Fruit fly (Drosophila melanogaster) whole organism, embryonic: ENCODE results near the gene holn1.

Source experiments
- Aef1 ChIP-seq: fragments of 200-800 bp; sonication (Bioruptor generic); IDR thresholded peaks from 3 replicates; pipeline ENCODE4 v1.3.6; 2022; ENCODE audit warnings: missing biosample characterization, missing genetic modification characterization
- Awh ChIP-seq: fragments of 200-800 bp; sonication (Bioruptor generic); IDR thresholded peaks from 2 replicates; pipeline ENCODE4, ENCODE4 v1.3.6; 2022; ENCODE audit warnings: missing biosample characterization, missing genetic modification characterization
- B-H1 ChIP-seq: fragments of 200-800 bp; sonication (Bioruptor generic); IDR thresholded peaks from 3 replicates; pipeline ENCODE4 v1.3.6; 2022; ENCODE audit warnings: missing biosample characterization, missing genetic modification characterization
- CG10267 ChIP-seq: fragments of 200-800 bp; sonication (Bioruptor generic); optimal IDR thresholded peaks from 2 replicates; lab custom pipeline; 2018; ENCODE audit warnings: missing biosample characterization, mild to moderate bottlenecking, missing genetic modification characterization, moderate library complexity
- CG10462 ChIP-seq: fragments of 200-800 bp; sonication (Bioruptor generic); optimal IDR thresholded peaks from 2 replicates; lab custom pipeline; 2016; ENCODE audit warnings: missing biosample characterization, missing genetic modification characterization
- CG10543 ChIP-seq: fragments of 200-800 bp; sonication (Bioruptor generic); optimal IDR thresholded peaks from 3 replicates; lab custom pipeline; 2017; ENCODE audit warnings: missing biosample characterization, mild to moderate bottlenecking, missing genetic modification characterization, moderate library complexity
- CG11247 ChIP-seq: fragments of 200-800 bp; sonication (Bioruptor generic); IDR thresholded peaks from 2 replicates; pipeline ENCODE4 v1.3.6; 2022; ENCODE audit warnings: missing biosample characterization, missing genetic modification characterization
- CG11695 ChIP-seq: fragments of 200-800 bp; sonication (Bioruptor generic); IDR thresholded peaks from 3 replicates; pipeline ENCODE4 v1.3.6; 2022; ENCODE audit warnings: missing biosample characterization, missing genetic modification characterization
- CG12299 ChIP-seq: fragments of 200-800 bp; sonication (Bioruptor generic); optimal IDR thresholded peaks from 2 replicates; lab custom pipeline; 2018; ENCODE audit warnings: missing biosample characterization, mild to moderate bottlenecking, missing genetic modification characterization
- CG12744 ChIP-seq: fragments of 200-800 bp; sonication (Bioruptor generic); optimal IDR thresholded peaks from 2 replicates; lab custom pipeline; 2016; ENCODE audit warnings: missing biosample characterization, missing genetic modification characterization
- CG13123 ChIP-seq: fragments of 200-800 bp; sonication (Bioruptor generic); optimal IDR thresholded peaks from 2 replicates; lab custom pipeline; 2016; ENCODE audit warnings: missing biosample characterization, missing genetic modification characterization
- CG15073 ChIP-seq: fragments of 200-800 bp; sonication (Bioruptor generic); optimal IDR thresholded peaks from 2 replicates; lab custom pipeline; 2016; ENCODE audit warnings: missing biosample characterization, missing genetic modification characterization
- CG1602 ChIP-seq: fragments of 200-800 bp; sonication (Bioruptor generic); optimal IDR thresholded peaks from 3 replicates; lab custom pipeline; 2016; ENCODE audit warnings: missing biosample characterization, missing genetic modification characterization
- CG16779 ChIP-seq: fragments of 200-800 bp; sonication (Bioruptor generic); IDR thresholded peaks from 2 replicates; pipeline ENCODE4 v1.3.6; 2022; ENCODE audit warnings: missing biosample characterization, missing genetic modification characterization
- CG16813 ChIP-seq: fragments of 200-800 bp; sonication (Bioruptor generic); IDR thresholded peaks from 3 replicates; pipeline ENCODE4 v1.3.6; 2022; ENCODE audit warnings: missing biosample characterization, missing genetic modification characterization; ENCODE audit not compliant: partially characterized antibody
- CG17568 ChIP-seq: fragments of 200-800 bp; sonication (Bioruptor generic); optimal IDR thresholded peaks from 2 replicates; lab custom pipeline; 2018; ENCODE audit warnings: missing biosample characterization, mild to moderate bottlenecking, missing genetic modification characterization, moderate library complexity
- CG17912 ChIP-seq: fragments of 200-800 bp; sonication (Bioruptor generic); optimal IDR thresholded peaks from 2 replicates; lab custom pipeline; 2018; ENCODE audit warnings: missing biosample characterization, mild to moderate bottlenecking, missing genetic modification characterization
- CG18011 ChIP-seq: fragments of 200-800 bp; sonication (Bioruptor generic); optimal IDR thresholded peaks from 2 replicates; lab custom pipeline; 2017; ENCODE audit warnings: missing biosample characterization, missing genetic modification characterization, mild to moderate bottlenecking, moderate library complexity, missing genotype
- CG31388 ChIP-seq: fragments of 200-800 bp; sonication (Bioruptor generic); optimal IDR thresholded peaks from 2 replicates; lab custom pipeline; 2016; ENCODE audit warnings: missing biosample characterization, missing genetic modification characterization
- CG32767 ChIP-seq: fragments of 200-800 bp; sonication (Bioruptor generic); IDR thresholded peaks from 2 replicates; pipeline ENCODE4 v1.3.6; 2022; ENCODE audit warnings: missing biosample characterization, missing genetic modification characterization
- CG6683 ChIP-seq: fragments of 200-800 bp; sonication (Bioruptor generic); optimal IDR thresholded peaks from 2 replicates; lab custom pipeline; 2017; ENCODE audit warnings: missing biosample characterization, mild to moderate bottlenecking, missing genetic modification characterization, missing genetic modification reagents
- CG8359 ChIP-seq: fragments of 200-800 bp; sonication (Bioruptor generic); optimal IDR thresholded peaks from 2 replicates; lab custom pipeline; 2017; ENCODE audit warnings: missing biosample characterization, mild to moderate bottlenecking, missing genetic modification characterization, borderline replicate concordance
- Dad ChIP-seq: fragments of 200-800 bp; sonication (Bioruptor generic); optimal IDR thresholded peaks from 3 replicates; lab custom pipeline; 2016; ENCODE audit warnings: missing biosample characterization, missing genetic modification characterization
- H2.0 ChIP-seq: fragments of 200-800 bp; sonication (Bioruptor generic); IDR thresholded peaks from 2 replicates; pipeline ENCODE4 v1.3.6; 2022; ENCODE audit warnings: missing biosample characterization, missing genetic modification characterization
- Hey ChIP-seq: fragments of 200-800 bp; sonication (Bioruptor generic); optimal IDR thresholded peaks from 3 replicates; lab custom pipeline; 2018; ENCODE audit warnings: missing biosample characterization, mild to moderate bottlenecking, missing genetic modification characterization
- Kr ChIP-seq: fragments of 200-800 bp; sonication (Bioruptor generic); optimal IDR thresholded peaks from 2 replicates; lab custom pipeline; 2017; ENCODE audit warnings: missing biosample characterization, mild to moderate bottlenecking, missing genetic modification characterization
- NC2β ChIP-seq: fragments of 200-800 bp; sonication (Bioruptor generic); optimal IDR thresholded peaks from 2 replicates; lab custom pipeline; 2016; ENCODE audit warnings: missing biosample characterization, missing genetic modification characterization
- Nf-YA ChIP-seq: fragments of 200-800 bp; sonication (Bioruptor generic); IDR thresholded peaks from 2 replicates; pipeline ENCODE4 v1.3.6; 2022; ENCODE audit warnings: missing biosample characterization, missing genetic modification characterization
- Nf-YC ChIP-seq: fragments of 200-800 bp; optimal IDR thresholded peaks from 3 replicates; lab custom pipeline; 2019; ENCODE audit warnings: missing biosample characterization, mild to moderate bottlenecking, missing genetic modification characterization, moderate library complexity
- Optix ChIP-seq: fragments of 200-800 bp; sonication (Bioruptor generic); IDR thresholded peaks from 3 replicates; pipeline ENCODE4 v1.3.6; 2022; ENCODE audit warnings: missing biosample characterization, missing genetic modification characterization
- Ravus ChIP-seq: fragments of 200-800 bp; sonication (Bioruptor generic); IDR thresholded peaks from 2 replicates; pipeline ENCODE4 v1.3.6; 2022; ENCODE audit warnings: missing biosample characterization, missing genetic modification characterization
- Side ChIP-seq: fragments of 200-800 bp; sonication (Bioruptor generic); optimal IDR thresholded peaks from 2 replicates; lab custom pipeline; 2016; ENCODE audit warnings: missing biosample characterization, missing genetic modification characterization
- TFAM ChIP-seq: fragments of 200-800 bp; sonication (Bioruptor generic); optimal IDR thresholded peaks from 2 replicates; lab custom pipeline; 2017; ENCODE audit warnings: missing biosample characterization, missing genetic modification characterization, inconsistent platforms
- cad ChIP-seq: fragments of >200 bp; optimal IDR thresholded peaks from 2 replicates; lab custom pipeline; 2017; ENCODE audit warnings: missing biosample characterization, missing genetic modification characterization
- caup ChIP-seq: fragments of 200-800 bp; sonication (Bioruptor generic); optimal IDR thresholded peaks from 3 replicates; lab custom pipeline; 2017; ENCODE audit warnings: missing biosample characterization, mild to moderate bottlenecking, missing genetic modification characterization, moderate library complexity; ENCODE audit not compliant: severe bottlenecking
- ems ChIP-seq: fragments of 200-800 bp; sonication (Bioruptor generic); optimal IDR thresholded peaks from 3 replicates; lab custom pipeline; 2016; ENCODE audit warnings: missing biosample characterization, missing genetic modification characterization
- exex ChIP-seq: fragments of 200-800 bp; sonication (Bioruptor generic); optimal IDR thresholded peaks from 4 replicates; lab custom pipeline; 2018; ENCODE audit warnings: missing biosample characterization, mild to moderate bottlenecking, missing genetic modification characterization, moderate library complexity
- fd64A ChIP-seq: fragments of 200-800 bp; sonication (Bioruptor generic); optimal IDR thresholded peaks from 3 replicates; lab custom pipeline; 2018; ENCODE audit warnings: missing biosample characterization, mild to moderate bottlenecking, missing genetic modification characterization
- fd96Cb ChIP-seq: fragments of 200-800 bp; sonication (Bioruptor generic); optimal IDR thresholded peaks from 2 replicates; lab custom pipeline; 2018; ENCODE audit warnings: missing biosample characterization, mild to moderate bottlenecking, missing genetic modification characterization, moderate library complexity
- fu2 ChIP-seq: fragments of 200-800 bp; sonication (Bioruptor generic); optimal IDR thresholded peaks from 2 replicates; lab custom pipeline; 2016; ENCODE audit warnings: missing biosample characterization, missing genetic modification characterization
- gcm ChIP-seq: fragments of 200-800 bp; sonication (Bioruptor generic); optimal IDR thresholded peaks from 2 replicates; lab custom pipeline; 2019; ENCODE audit warnings: missing biosample characterization, mild to moderate bottlenecking, missing genetic modification characterization, moderate library complexity
- gro ChIP-seq: fragments of 200-800 bp; sonication (Bioruptor generic); optimal IDR thresholded peaks from 2 replicates; lab custom pipeline; 2016; ENCODE audit warnings: missing biosample characterization, missing genetic modification characterization
- ham ChIP-seq: fragments of 200-800 bp; sonication (Bioruptor generic); IDR thresholded peaks from 2 replicates; pipeline ENCODE4 v1.3.6; 2022; ENCODE audit warnings: missing biosample characterization, missing genetic modification characterization
- luna ChIP-seq: fragments of 200-800 bp; sonication (Bioruptor generic); optimal IDR thresholded peaks from 2 replicates; lab custom pipeline; 2016; ENCODE audit warnings: missing biosample characterization, missing genetic modification characterization
- nerfin-1 ChIP-seq: fragments of 200-800 bp; sonication (Bioruptor generic); optimal IDR thresholded peaks from 3 replicates; lab custom pipeline; 2019; ENCODE audit warnings: missing biosample characterization, mild to moderate bottlenecking, missing genetic modification characterization, moderate library complexity
- nmo ChIP-seq: fragments of 200-800 bp; sonication (Bioruptor generic); optimal IDR thresholded peaks from 2 replicates; lab custom pipeline; 2018; ENCODE audit warnings: missing biosample characterization, mild to moderate bottlenecking, missing genetic modification characterization, moderate library complexity
- pros ChIP-seq: fragments of 200-800 bp; sonication (Bioruptor generic); optimal IDR thresholded peaks from 3 replicates; lab custom pipeline; 2019; ENCODE audit warnings: missing biosample characterization, mild to moderate bottlenecking, missing genetic modification characterization, moderate library complexity
- tio ChIP-seq: fragments of 200-800 bp; sonication (Bioruptor generic); optimal IDR thresholded peaks from 2 replicates; lab custom pipeline; 2017; ENCODE audit warnings: missing biosample characterization, missing genetic modification characterization, inconsistent platforms
- trem ChIP-seq: fragments of 200-800 bp; optimal IDR thresholded peaks from 3 replicates; lab custom pipeline; 2019; ENCODE audit warnings: missing biosample characterization, mild to moderate bottlenecking, missing genetic modification characterization, moderate library complexity
- ttk ChIP-seq: fragments of 200-800 bp; sonication (Bioruptor generic); IDR thresholded peaks from 2 replicates; pipeline ENCODE4 v2.1.2; 2022; ENCODE audit warnings: missing biosample characterization, missing genetic modification characterization
- zf30C ChIP-seq: fragments of 200-800 bp; sonication (Bioruptor generic); optimal IDR thresholded peaks from 3 replicates; lab custom pipeline; 2018; ENCODE audit warnings: missing biosample characterization, mild to moderate bottlenecking, missing genetic modification characterization

Gene holn1

dm6 chr2L:10408122-10408576 lies 27.6 kb upstream of the holn1 start, which contains the start of the genes Ip259 and RpS27A (continued):
- TF ChIP-seq CG18011 (GFP tag; lab: Kevin White, UChicago) (peak; percentile 55), CG12299 (peak; percentile 64), pros (no peak), CG11695 (peak; percentile 57; the same call in 2 of the 3 replicates), nmo (GFP tag; lab: Kevin White, UChicago) (peak; percentile 81), nerfin-1 (peak; percentile 59), exex (tag; lab: Kevin White, UChicago) (no peak), CG17912 (GFP tag; lab: Kevin White, UChicago) (peak; percentile 80), Awh (peak; percentile 75), CG16813 (GFP tag; lab: Robert Waterston, UW) (no peak), fd64A (GFP tag; lab: Kevin White, UChicago) (peak; percentile 66), TFAM (no peak), Nf-YC (tag; lab: Kevin White, UChicago) (peak; percentile 56), tio (peak; percentile 71), ttk (GFP tag; lab: Robert Waterston, UW) (peak; percentile 75), fu2 (GFP tag; lab: Kevin White, UChicago) (peak; percentile 69), cad (no peak), Optix (GFP tag; lab: Robert Waterston, UW) (peak; percentile 77; the same call in 2 of the 3 replicates), gcm (GFP tag; lab: Kevin White, UChicago) (no peak), ham (GFP tag; lab: Robert Waterston, UW) (no peak), trem (peak; percentile 55), zf30C (GFP tag; lab: Kevin White, UChicago) (no peak), CG10543 (GFP tag; lab: Kevin White, UChicago) (peak; percentile 67), fd96Cb (tag; lab: Kevin White, UChicago) (peak; percentile 42), Dad (GFP tag; lab: Kevin White, UChicago) (peak; percentile 65), CG16779 (peak; percentile 80), CG8359 (GFP tag; lab: Kevin White, UChicago) (peak; percentile 60), luna (GFP tag; lab: Kevin White, UChicago) (peak; percentile 56), CG11247 (GFP tag; lab: Robert Waterston, UW) (peak; percentile 68), gro (GFP tag; lab: Kevin White, UChicago) (peak; percentile 61), CG13123 (GFP tag; lab: Kevin White, UChicago) (peak; percentile 30), Kr (GFP tag; lab: Kevin White, UChicago) (no peak), B-H1 (GFP tag; lab: Robert Waterston, UW) (peak; percentile 47; the same call in 2 of the 3 replicates), CG1602 (GFP tag; lab: Kevin White, UChicago) (peak; percentile 24), Hey (tag; lab: Kevin White, UChicago) (no peak), CG15073 (GFP tag; lab: Kevin White, UChicago) (no peak), Nf-YA (GFP tag; lab: Robert Waterston, UW) (peak; percentile 67), CG31388 (GFP tag; lab: Kevin White, UChicago) (no peak), CG6683 (GFP tag; lab: Kevin White, UChicago) (peak; percentile 51), CG17568 (GFP tag; lab: Kevin White, UChicago) (peak; percentile 64), CG32767 (GFP tag; lab: Robert Waterston, UW) (peak; percentile 61; the same call in 1 of the 2 replicates), Ravus (GFP tag; lab: Robert Waterston, UW) (no peak), Side (GFP tag; lab: Kevin White, UChicago) (peak; percentile 75), H2.0 (GFP tag; lab: Robert Waterston, UW) (peak; percentile 71), ems (GFP tag; lab: Kevin White, UChicago) (peak; percentile 21), caup (GFP tag; lab: Kevin White, UChicago) (peak; percentile 93), CG12744 (GFP tag; lab: Kevin White, UChicago) (peak; percentile 55), CG10267 (tag; lab: Kevin White, UChicago) (peak; percentile 60), Aef1 (GFP tag; lab: Robert Waterston, UW) (peak; percentile 54; the same call in 2 of the 3 replicates), CG10462 (GFP tag; lab: Kevin White, UChicago) (no peak), NC2β (peak; percentile 96)
